Worm (Caenorhabditis elegans): ENCODE measurements around the gene eef-1A.1.

The eef-1A.1 gene

ce11 chrIII:7020500-7020899, 49.0 kb upstream of the eef-1A.1 start, which contains the start of gene col-8:
col-8 (minus strand) TSS chrIII:7020600.
- no peak for TF ChIP-seq ceh-16 (tag; optimal IDR thresholded peaks at IDR 0.05)
- no peak for TF ChIP-seq lin-11 (tag; optimal IDR thresholded peaks at IDR 0.05)
- no peak for TF ChIP-seq nhr-77 (tag; optimal IDR thresholded peaks at IDR 0.05)
- TF ChIP-seq nhr-12 (tag; optimal IDR thresholded peaks at IDR 0.05): no peak
- no peak for TF ChIP-seq aly-2 (tag; optimal IDR thresholded peaks at IDR 0.05)
- no peak for TF ChIP-seq nhr-25 (tag; optimal IDR thresholded peaks at IDR 0.05)
- no peak for TF ChIP-seq nhr-11 (tag; optimal IDR thresholded peaks at IDR 0.05)
- TF ChIP-seq nhr-23 (tag; optimal IDR thresholded peaks at IDR 0.05): no peak
- TF ChIP-seq dmd-4 (tag; optimal IDR thresholded peaks at IDR 0.05): no peak
- no peak for TF ChIP-seq ztf-1 (GFP tag; conservative IDR thresholded peaks at IDR 0.05)
- TF ChIP-seq elt-3 (tag; optimal IDR thresholded peaks at IDR 0.05): no peak
- TF ChIP-seq nhr-6 (tag; optimal IDR thresholded peaks at IDR 0.05): no peak
- TF ChIP-seq mbf-1 (tag; optimal IDR thresholded peaks at IDR 0.05): no peak
- no peak for TF ChIP-seq mab-5 (tag; optimal IDR thresholded peaks at IDR 0.05)
- TF ChIP-seq nhr-237 (tag; optimal IDR thresholded peaks at IDR 0.05): no peak
- no peak for TF ChIP-seq ama-1 (optimal IDR thresholded peaks at IDR 0.05)

DNA sequence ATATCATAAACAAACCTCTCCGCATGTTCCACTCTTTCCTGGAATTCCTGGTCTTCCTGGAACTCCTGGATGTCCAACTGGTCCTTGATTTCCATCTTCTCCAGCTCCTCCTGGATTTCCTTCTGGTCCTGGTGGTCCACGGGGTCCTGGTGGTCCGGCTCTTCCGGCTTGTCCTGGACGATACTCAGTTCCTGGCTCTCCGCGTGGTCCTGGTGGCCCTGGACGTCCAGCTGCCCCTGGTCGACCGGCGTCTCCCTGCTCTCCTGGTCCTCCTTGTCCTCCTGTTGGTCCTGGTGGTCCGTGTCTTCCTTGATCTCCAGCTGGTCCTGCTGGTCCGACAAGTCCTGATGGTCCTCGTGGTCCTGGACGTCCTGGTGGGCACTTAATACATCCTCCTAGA, 48.2 kb upstream of the eef-1A.1 start:
- TF ChIP-seq unc-39 (tag; optimal IDR thresholded peaks at IDR 0.05) (no peak), nhr-23 (tag; optimal IDR thresholded peaks at IDR 0.05) (no peak), elt-3 (tag; optimal IDR thresholded peaks at IDR 0.05) (no peak), mbf-1 (tag; optimal IDR thresholded peaks at IDR 0.05) (no peak), peb-1 (tag; optimal IDR thresholded peaks at IDR 0.05) (no peak), ZK546.5 (tag; optimal IDR thresholded peaks at IDR 0.05) (no peak), zag-1 (tag; optimal IDR thresholded peaks at IDR 0.05) (no peak), Y55F3AM.14 (GFP tag; optimal IDR thresholded peaks at IDR 0.05) (no peak), ama-1 (optimal IDR thresholded peaks at IDR 0.05) (no peak), R02D3.7 (tag; optimal IDR thresholded peaks at IDR 0.05) (no peak), aly-2 (tag; optimal IDR thresholded peaks at IDR 0.05) (no peak), unc-55 (GFP tag; optimal IDR thresholded peaks at IDR 0.05) (no peak), nhr-25 (tag; optimal IDR thresholded peaks at IDR 0.05) (no peak), gmeb-1 (tag; optimal IDR thresholded peaks at IDR 0.05) (no peak), C34F6.9 (tag; optimal IDR thresholded peaks at IDR 0.05) (no peak)

DNA sequence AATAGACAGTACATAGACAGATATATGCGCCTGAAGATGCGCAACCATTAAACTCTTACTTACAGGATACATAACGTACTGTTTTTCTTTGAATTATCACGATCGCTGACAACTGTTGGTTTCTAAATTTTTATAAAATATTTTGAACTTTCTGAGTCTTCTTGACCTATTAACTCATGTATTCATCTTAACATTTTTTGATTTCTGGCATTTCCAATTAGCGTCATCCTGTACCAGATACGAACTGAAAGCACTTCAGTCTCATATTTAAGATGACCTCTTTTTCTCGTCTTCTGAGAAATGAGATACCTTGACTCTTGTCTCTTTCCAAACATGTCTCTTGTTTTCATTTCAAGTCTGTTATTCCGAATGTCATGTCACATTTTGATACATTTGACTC, 42.3 kb upstream of the eef-1A.1 start:
- no peak for TF ChIP-seq nhr-25 (tag; optimal IDR thresholded peaks at IDR 0.05)
- TF ChIP-seq elt-1 (tag; optimal IDR thresholded peaks at IDR 0.05): no peak
- TF ChIP-seq ceh-16 (tag; optimal IDR thresholded peaks at IDR 0.05): no peak
- TF ChIP-seq elt-3 (tag; optimal IDR thresholded peaks at IDR 0.05): no peak
- TF ChIP-seq nhr-237 (tag; optimal IDR thresholded peaks at IDR 0.05): no peak
- TF ChIP-seq nhr-21 (tag; optimal IDR thresholded peaks at IDR 0.05): no peak
- no peak for TF ChIP-seq zag-1 (tag; optimal IDR thresholded peaks at IDR 0.05)
- no peak for TF ChIP-seq sma-3 (GFP tag; optimal IDR thresholded peaks at IDR 0.05)
- no peak for TF ChIP-seq nhr-10 (tag; optimal IDR thresholded peaks at IDR 0.05)
- no peak for TF ChIP-seq Y55F3AM.14 (GFP tag; optimal IDR thresholded peaks at IDR 0.05)
- no peak for TF ChIP-seq unc-55 (GFP tag; optimal IDR thresholded peaks at IDR 0.05)
- no peak for TF ChIP-seq snpc-4 (tag; optimal IDR thresholded peaks at IDR 0.05)
- no peak for TF ChIP-seq C34F6.9 (tag; optimal IDR thresholded peaks at IDR 0.05)
- TF ChIP-seq aly-2 (tag; optimal IDR thresholded peaks at IDR 0.05): no peak
- TF ChIP-seq lsy-2 (tag; optimal IDR thresholded peaks at IDR 0.05): no peak
- no peak for TF ChIP-seq unc-39 (tag; optimal IDR thresholded peaks at IDR 0.05)
- no peak for TF ChIP-seq sem-4 (tag; optimal IDR thresholded peaks at IDR 0.05)
- no peak for TF ChIP-seq ztf-11 (tag; optimal IDR thresholded peaks at IDR 0.05)
- TF ChIP-seq ceh-82 (tag; optimal IDR thresholded peaks at IDR 0.05): no peak
- TF ChIP-seq egl-27 (tag; optimal IDR thresholded peaks at IDR 0.05): no peak

ce11 chrIII:7012060-7012459, 40.5 kb upstream of the eef-1A.1 start:
- TF ChIP-seq nhr-11 (tag; optimal IDR thresholded peaks at IDR 0.05): no peak
- TF ChIP-seq mdl-1 (tag; optimal IDR thresholded peaks at IDR 0.05): no peak
- TF ChIP-seq ama-1 (optimal IDR thresholded peaks at IDR 0.05): no peak
- no peak for TF ChIP-seq alr-1 (tag; optimal IDR thresholded peaks at IDR 0.05)
- no peak for TF ChIP-seq ceh-82 (tag; optimal IDR thresholded peaks at IDR 0.05)
- TF ChIP-seq blmp-1 (tag; optimal IDR thresholded peaks at IDR 0.05; ENCODE audit: insufficient read depth): no peak
- no peak for TF ChIP-seq nhr-6 (tag; optimal IDR thresholded peaks at IDR 0.05)
- TF ChIP-seq Y55F3AM.14 (GFP tag; optimal IDR thresholded peaks at IDR 0.05): no peak
- TF ChIP-seq ZK546.5 (tag; optimal IDR thresholded peaks at IDR 0.05): no peak
- no peak for TF ChIP-seq unc-62 (GFP tag; optimal IDR thresholded peaks at IDR 0.05)
- TF ChIP-seq nhr-77 (tag; optimal IDR thresholded peaks at IDR 0.05): no peak
- TF ChIP-seq skn-1 (tag; optimal IDR thresholded peaks at IDR 0.05): no peak
- no peak for TF ChIP-seq sma-9 (GFP tag; optimal IDR thresholded peaks at IDR 0.05)
- TF ChIP-seq sma-9 (tag; optimal IDR thresholded peaks at IDR 0.05): no peak
- no peak for TF ChIP-seq zag-1 (tag; optimal IDR thresholded peaks at IDR 0.05)
- no peak for TF ChIP-seq elt-3 (tag; optimal IDR thresholded peaks at IDR 0.05)
